Worm (Caenorhabditis elegans) whole organism, L1 larva: Measurements from ENCODE around the gene T05A8.6.
"Not testable (repeated sequence)": the region's sequence is repeated elsewhere in the genome, so short reads cannot be mapped to it uniquely, and the experiment has no call there.

ENCODE experiments used
- Y116A8C.19 ChIP-seq: sonication (generic microtip); optimal IDR thresholded peaks from 2 replicates; lab custom pipeline; 2016; ENCODE audit warnings: missing compliant biosample characterization, missing genetic modification characterization, borderline replicate concordance
- blmp-1 ChIP-seq: fragments of 150-350 bp; optimal IDR thresholded peaks from 2 replicates; lab custom pipeline; 2014; ENCODE audit warnings: missing biosample characterization, missing genetic modification characterization
- ceh-88 ChIP-seq: fragments of 200-800 bp; sonication (Bioruptor generic); IDR thresholded peaks from 2 replicates; pipeline ENCODE4 v1.3.6; 2022; ENCODE audit warnings: missing genetic modification characterization, missing compliant biosample characterization
- dsc-1 ChIP-seq: sonication (generic microtip); optimal IDR thresholded peaks from 2 replicates; lab custom pipeline; 2016; ENCODE audit warnings: mild to moderate bottlenecking, missing genetic modification characterization, missing compliant biosample characterization
- efl-3 ChIP-seq: fragments of 200-800 bp; sonication (Bioruptor generic); optimal IDR thresholded peaks from 2 replicates; lab custom pipeline; 2018; ENCODE audit warnings: mild to moderate bottlenecking, missing genetic modification characterization, missing compliant biosample characterization
- fos-1 ChIP-seq: fragments of 150-350 bp; optimal IDR thresholded peaks from 2 replicates; lab custom pipeline; 2014; ENCODE audit warnings: missing biosample characterization, missing genetic modification characterization
- isw-1 ChIP-seq: fragments of 200-800 bp; sonication (Bioruptor generic); IDR thresholded peaks from 2 replicates; pipeline ENCODE4 v1.3.6; 2022; ENCODE audit warnings: missing genetic modification characterization, missing compliant biosample characterization
- lin-15B ChIP-seq: fragments of 150-350 bp; sonication (generic microtip); optimal IDR thresholded peaks from 3 replicates; lab custom pipeline; 2014; ENCODE audit warnings: missing biosample characterization, missing genetic modification characterization
- lin-35 ChIP-seq, 2 experiments: fragments of 150-350 bp; optimal IDR thresholded peaks; 2 replicates each; lab custom pipeline; 2014; ENCODE audit warnings: missing biosample characterization in 2 of 2, missing genetic modification characterization in 2 of 2, missing genetic modification reagents in 2 of 2
- mef-2 ChIP-seq: fragments of 150-350 bp; optimal IDR thresholded peaks from 2 replicates; lab custom pipeline; 2014; ENCODE audit warnings: missing biosample characterization, missing genetic modification characterization
- nhr-12 ChIP-seq: sonication (generic microtip); optimal IDR thresholded peaks from 2 replicates; lab custom pipeline; 2017; ENCODE audit warnings: missing biosample characterization, missing genetic modification characterization
- nhr-77 ChIP-seq: fragments of 150-350 bp; optimal IDR thresholded peaks from 2 replicates; lab custom pipeline; 2014; ENCODE audit warnings: missing biosample characterization, missing genetic modification characterization
- unc-30 ChIP-seq: sonication (generic microtip); optimal IDR thresholded peaks from 2 replicates; lab custom pipeline; 2017; ENCODE audit warnings: missing biosample characterization, missing genetic modification characterization
- unc-62 ChIP-seq: fragments of 150-350 bp; optimal IDR thresholded peaks from 2 replicates; lab custom pipeline; 2014; ENCODE audit warnings: missing biosample characterization, missing genetic modification reagents, missing genetic modification characterization
- unc-86 ChIP-seq: sonication (generic microtip); optimal IDR thresholded peaks from 2 replicates; lab custom pipeline; 2016; ENCODE audit warnings: missing genetic modification characterization, missing compliant biosample characterization
- unc-98 ChIP-seq: fragments of 200-800 bp; sonication (Bioruptor generic); IDR thresholded peaks from 2 replicates; pipeline ENCODE4 v1.3.6; 2022; ENCODE audit warnings: missing genetic modification characterization, missing compliant biosample characterization
- ztf-4 ChIP-seq: fragments of 150-350 bp; optimal IDR thresholded peaks from 2 replicates; lab custom pipeline; 2014; ENCODE audit warnings: missing biosample characterization, missing genetic modification characterization

The T05A8.6 gene

DNA sequence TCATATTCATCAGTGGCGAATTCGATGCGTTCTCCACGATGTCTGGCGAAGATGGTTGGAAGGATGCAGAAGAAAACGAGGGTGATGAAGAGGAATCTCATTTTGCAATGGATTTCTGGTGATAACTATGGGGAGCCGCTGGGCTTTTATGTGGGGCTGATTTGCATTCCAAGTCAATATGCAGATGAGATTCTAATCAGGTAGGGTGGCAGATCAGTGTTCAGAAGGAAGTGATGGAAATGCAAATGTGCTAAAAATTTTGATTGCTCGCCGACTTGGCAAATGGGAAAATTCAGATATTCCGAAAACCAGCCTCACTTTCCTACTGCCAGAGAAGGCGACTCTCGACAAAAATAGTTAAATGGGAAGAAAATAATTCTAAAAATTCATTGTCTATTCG lies 49.4 kb downstream of the T05A8.6 start, which contains the start of gene nspf-3:
Gene nspf-3, minus strand, starts transcription at position 101 of the 400 bp plus-strand sequence.
- no peak for TF ChIP-seq lin-35 (GFP tag; optimal IDR thresholded peaks at IDR 0.05; lab: Kevin White, UChicago)
- no peak for TF ChIP-seq ztf-4 (tag; lab: Kevin White, UChicago)
- TF ChIP-seq unc-30 = no peak
- TF ChIP-seq nhr-77 (tag; lab: Kevin White, UChicago) = no peak
- no peak for TF ChIP-seq isw-1 (GFP tag; lab: Robert Waterston, UW)
- TF ChIP-seq unc-86 (tag; lab: Kevin White, UChicago) = no peak
- no peak for TF ChIP-seq unc-98
- no peak for TF ChIP-seq mef-2 (tag; lab: Kevin White, UChicago)
- TF ChIP-seq ceh-88 (GFP tag; lab: Robert Waterston, UW) = no peak
- no peak for TF ChIP-seq blmp-1 (tag; lab: Kevin White, UChicago)
- TF ChIP-seq unc-62 = no peak
- no peak for TF ChIP-seq Y116A8C.19 (tag; lab: Kevin White, UChicago)
- no peak for TF ChIP-seq fos-1 (tag; lab: Kevin White, UChicago)
- TF ChIP-seq lin-15B (tag; lab: Kevin White, UChicago) = no peak
- no peak for TF ChIP-seq nhr-12

DNA sequence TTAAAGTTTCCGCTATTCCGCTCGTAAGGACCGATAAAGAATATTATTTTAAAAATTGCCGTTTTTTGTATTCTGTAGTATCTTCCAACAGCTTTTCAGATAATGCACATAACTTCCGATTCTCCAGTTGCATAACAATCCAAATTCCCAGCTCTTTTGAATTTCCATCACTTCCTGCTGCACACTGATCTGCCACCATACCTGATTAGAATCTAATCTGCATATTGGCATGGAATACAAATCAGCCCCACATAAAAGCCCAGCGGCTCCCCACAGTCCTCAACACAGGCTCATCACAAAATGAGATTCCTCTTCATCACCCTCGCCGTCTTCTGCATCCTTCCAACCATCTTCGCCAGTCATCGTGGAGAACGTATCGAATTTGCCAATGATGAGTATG lies 50.9 kb downstream of the T05A8.6 start, which contains the start of gene nspf-2:
Gene nspf-2, plus strand, starts transcription at position 301 of the 400 bp plus-strand sequence.
- TF ChIP-seq dsc-1; efl-3 (GFP tag; lab: Kevin White, UChicago); ztf-4 (tag; lab: Kevin White, UChicago): not testable (repeated sequence)
